Fruit fly (Drosophila melanogaster): Measurements from ENCODE around the gene Hmr.

DNA sequence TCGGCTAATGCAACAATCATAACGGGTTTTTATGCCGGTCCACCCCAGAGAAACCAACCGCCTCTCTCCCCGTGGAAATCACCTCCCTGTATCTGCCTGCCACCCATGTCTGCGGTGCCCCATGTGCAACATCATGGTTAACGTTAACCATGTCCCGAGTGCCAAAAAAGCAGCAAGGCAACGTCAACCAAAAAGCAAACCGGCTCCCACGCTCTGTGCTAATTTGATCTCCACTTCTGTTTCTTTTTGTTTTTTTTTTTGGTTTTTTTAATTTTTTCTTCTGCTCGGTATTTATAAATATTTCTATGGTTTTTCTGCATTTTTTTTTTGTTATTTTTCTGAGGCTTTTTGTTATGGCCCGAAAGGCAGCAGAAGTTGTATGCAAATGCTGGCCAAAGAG, 18.7 kb downstream of the Hmr start:
- no peak for TF ChIP-seq h (optimal IDR thresholded peaks at IDR 0.05)
- TF ChIP-seq Myc (optimal IDR thresholded peaks at IDR 0.05) = no peak
- TF ChIP-seq Sin3A (optimal IDR thresholded peaks at IDR 0.05) = no peak
- no peak for TF ChIP-seq ttk (optimal IDR thresholded peaks at IDR 0.05)
